Worm (Caenorhabditis elegans) whole organism, L4/young adult: ENCODE results near the gene C48B4.8.

Source experiments
- W03F9.2 ChIP-seq: fragments of 150-350 bp; optimal IDR thresholded peaks from 2 replicates; lab custom pipeline; 2014; ENCODE audit warnings: missing biosample characterization, missing genetic modification characterization
- dao-5 ChIP-seq: sonication (generic microtip); optimal IDR thresholded peaks from 2 replicates; lab custom pipeline; 2016; ENCODE audit warnings: missing genotype, missing genetic modification characterization, moderate library complexity, missing compliant biosample characterization
- him-1 ChIP-seq: sonication (generic microtip); optimal IDR thresholded peaks from 2 replicates; lab custom pipeline; 2016; ENCODE audit warnings: missing genotype, missing genetic modification reagents, missing genetic modification characterization, missing compliant biosample characterization

DNA sequence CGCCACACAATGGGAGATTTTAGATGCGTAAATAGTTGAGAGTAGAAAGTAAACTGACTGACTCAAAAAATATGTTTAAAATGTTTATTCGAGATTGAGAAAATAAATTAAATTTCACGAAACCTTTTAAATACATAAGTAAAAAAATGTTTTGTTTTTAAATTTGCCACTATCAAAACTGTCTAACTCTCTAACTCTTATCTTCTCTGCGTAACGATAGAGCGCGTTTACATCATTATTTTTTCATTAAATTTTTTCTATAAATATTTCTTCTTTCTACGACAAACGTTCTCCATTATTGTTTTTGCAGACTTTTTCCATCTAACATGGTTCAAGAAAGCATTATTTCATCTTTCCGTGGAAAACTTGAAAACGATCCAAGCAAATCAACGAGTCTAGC is 18.2 kb downstream of the C48B4.8 start, which contains the start of gene eif-2Balpha:
- TF ChIP-seq dao-5 (tag; lab: Kevin White, UChicago) (no peak), him-1 (tag; lab: Kevin White, UChicago) (no peak), W03F9.2 (peak; percentile 56)
